Worm (Caenorhabditis elegans): ENCODE measurements around the gene VW02B12L.2.

DNA sequence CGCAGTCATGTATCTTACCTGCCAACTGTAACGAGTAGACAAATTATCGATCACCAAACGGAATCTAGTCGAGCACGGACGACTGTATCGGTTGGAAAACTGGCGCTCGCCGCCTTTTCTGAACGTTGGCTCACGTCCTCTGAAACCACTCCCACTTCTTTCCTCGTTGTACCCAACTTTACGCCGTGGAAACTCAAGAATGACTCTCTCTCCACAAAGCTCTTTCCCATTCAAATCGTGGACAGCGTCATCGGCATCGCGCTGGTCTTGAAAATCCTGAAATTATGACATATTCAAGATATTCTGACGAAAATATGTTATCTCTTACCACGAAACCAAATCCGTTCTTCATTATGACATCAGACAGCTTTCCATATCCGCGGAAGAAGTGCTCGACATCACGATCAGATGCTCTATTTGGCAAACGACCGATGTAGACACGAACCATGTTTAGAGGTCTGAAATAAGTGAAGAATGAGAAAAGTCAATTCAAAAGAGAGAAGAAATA, 12.4 kb upstream of the VW02B12L.2 start, which contains the start of gene rsp-2:
- TF ChIP-seq ceh-58 (GFP tag; IDR thresholded peaks at IDR 0.05) (no peak), somi-1 (GFP tag; optimal IDR thresholded peaks at IDR 0.05) (no peak), snpc-4 (GFP tag; optimal IDR thresholded peaks at IDR 0.05) (no peak), snpc-4 (tag; optimal IDR thresholded peaks at IDR 0.05) (no peak), pha-4 (tag; optimal IDR thresholded peaks at IDR 0.05) (no peak), sea-2 (GFP tag; IDR thresholded peaks at IDR 0.05) (no peak), B0336.3 (GFP tag; IDR thresholded peaks at IDR 0.05) (no peak), B0019.2 (GFP tag; conservative IDR thresholded peaks at IDR 0.05) (no peak), dox-1 (GFP tag; IDR thresholded peaks at IDR 0.05) (no peak), xnd-1 (tag; optimal IDR thresholded peaks at IDR 0.05) (no peak), dpff-1 (tag; optimal IDR thresholded peaks at IDR 0.05) (no peak), F57A8.1 (GFP tag; optimal IDR thresholded peaks at IDR 0.05) (no peak), B0261.1 (tag; optimal IDR thresholded peaks at IDR 0.05) (no peak), rcor-1 (GFP tag; IDR thresholded peaks at IDR 0.05) (no peak), attf-5 (GFP tag; optimal IDR thresholded peaks at IDR 0.05) (no peak)

All from whole organism, young adult.